Worm (Caenorhabditis elegans): ENCODE measurements around the gene C47E8.1.

DNA sequence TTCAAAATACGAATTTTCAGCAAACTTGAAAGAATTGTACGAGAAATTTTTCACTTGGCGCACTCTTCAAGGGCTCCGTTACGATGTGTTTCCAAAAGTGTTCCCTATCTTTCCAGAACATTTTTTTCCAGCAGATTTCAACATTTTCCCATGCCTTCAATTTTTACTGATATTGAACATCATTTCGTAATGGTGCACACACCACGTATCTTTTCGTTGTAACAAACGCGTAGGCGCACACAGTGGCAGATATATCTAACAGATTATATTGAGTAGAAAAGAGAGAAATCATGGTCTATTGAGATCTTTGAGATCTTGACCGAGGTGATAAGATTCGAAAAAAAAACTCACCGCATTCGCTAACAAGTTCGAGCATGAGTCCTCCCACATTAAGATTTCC, 29.9 kb downstream of the C47E8.1 start:
- TF ChIP-seq zag-1 (tag; optimal IDR thresholded peaks at IDR 0.05) (no peak), lin-13 (GFP tag; optimal IDR thresholded peaks at IDR 0.05) (no peak), nhr-25 (tag; optimal IDR thresholded peaks at IDR 0.05) (no peak), unc-39 (tag; optimal IDR thresholded peaks at IDR 0.05) (no peak), nhr-11 (tag; optimal IDR thresholded peaks at IDR 0.05) (no peak), snpc-4 (tag; optimal IDR thresholded peaks at IDR 0.05) (no peak), skn-1 (tag; optimal IDR thresholded peaks at IDR 0.05) (no peak), egl-27 (tag; optimal IDR thresholded peaks at IDR 0.05) (no peak), aly-2 (tag; optimal IDR thresholded peaks at IDR 0.05) (no peak)
